Fruit fly (Drosophila melanogaster) whole organism, embryonic: ENCODE measurements around the gene AIMP2.
A peak's percentile ranks its signal among the peaks of the same experiment; 100 is the strongest.

Experiments used
- Asciz ChIP-seq: fragments of 200-800 bp; sonication (Bioruptor generic); optimal IDR thresholded peaks from 2 replicates; lab custom pipeline; 2017; ENCODE audit warnings: missing biosample characterization, mild to moderate bottlenecking, missing genetic modification characterization, missing genetic modification reagents
- CG11560 ChIP-seq: fragments of 200-800 bp; sonication (Bioruptor generic); IDR thresholded peaks from 3 replicates; pipeline ENCODE4 v1.3.6; 2022; ENCODE audit warnings: missing biosample characterization, missing genetic modification characterization
- CG17568 ChIP-seq: fragments of 200-800 bp; sonication (Bioruptor generic); optimal IDR thresholded peaks from 2 replicates; lab custom pipeline; 2018; ENCODE audit warnings: missing biosample characterization, mild to moderate bottlenecking, missing genetic modification characterization, moderate library complexity
- CG17912 ChIP-seq: fragments of 200-800 bp; sonication (Bioruptor generic); optimal IDR thresholded peaks from 2 replicates; lab custom pipeline; 2018; ENCODE audit warnings: missing biosample characterization, mild to moderate bottlenecking, missing genetic modification characterization
- CG1792 ChIP-seq: fragments of 200-800 bp; sonication (Bioruptor generic); optimal IDR thresholded peaks from 2 replicates; lab custom pipeline; 2016; ENCODE audit warnings: missing biosample characterization, missing genetic modification characterization
- CG18599 ChIP-seq: fragments of 200-800 bp; sonication (Bioruptor generic); optimal IDR thresholded peaks from 3 replicates; lab custom pipeline; 2017; ENCODE audit warnings: missing biosample characterization, missing genetic modification characterization, mild to moderate bottlenecking, moderate library complexity, missing genetic modification reagents
- CG2129 ChIP-seq: fragments of 200-800 bp; sonication (Bioruptor generic); IDR thresholded peaks from 2 replicates; pipeline ENCODE4 v1.3.6; 2022; ENCODE audit warnings: missing biosample characterization, missing genetic modification characterization; ENCODE audit not compliant: partially characterized antibody
- CG31224 ChIP-seq: fragments of 200-800 bp; sonication (Bioruptor generic); IDR thresholded peaks from 2 replicates; pipeline ENCODE4 v1.3.6; 2022; ENCODE audit warnings: missing biosample characterization, missing genetic modification characterization
- CG32532 ChIP-seq: fragments of 200-800 bp; sonication (Bioruptor generic); IDR thresholded peaks from 2 replicates; pipeline ENCODE4 v1.3.6; 2022; ENCODE audit warnings: missing biosample characterization, missing genetic modification characterization
- CG34224 ChIP-seq: fragments of 200-800 bp; sonication (Bioruptor generic); IDR thresholded peaks from 3 replicates; pipeline ENCODE4 v1.3.6; 2022; ENCODE audit warnings: missing biosample characterization, missing genetic modification characterization; ENCODE audit not compliant: partially characterized antibody
- CG4707 ChIP-seq: fragments of 200-800 bp; sonication (Bioruptor generic); optimal IDR thresholded peaks from 2 replicates; lab custom pipeline; 2018; ENCODE audit warnings: missing biosample characterization, mild to moderate bottlenecking, missing genetic modification characterization, moderate library complexity
- CG6689 ChIP-seq: fragments of 200-800 bp; sonication (Bioruptor generic); IDR thresholded peaks from 2 replicates; pipeline ENCODE4 v1.3.6; 2022; ENCODE audit warnings: missing biosample characterization, missing genetic modification characterization
- CG6791 ChIP-seq: fragments of 200-800 bp; sonication (Bioruptor generic); IDR thresholded peaks from 3 replicates; pipeline ENCODE4 v1.3.6; 2022; ENCODE audit warnings: missing biosample characterization, missing genetic modification characterization; ENCODE audit not compliant: partially characterized antibody
- CG7357 ChIP-seq: fragments of 200-800 bp; sonication (Bioruptor generic); IDR thresholded peaks from 3 replicates; pipeline ENCODE4 v1.3.6; 2022; ENCODE audit warnings: missing biosample characterization, missing genetic modification characterization
- CG7963 ChIP-seq: fragments of 200-800 bp; sonication (Bioruptor generic); IDR thresholded peaks from 3 replicates; pipeline ENCODE4 v1.3.6; 2022; ENCODE audit warnings: missing biosample characterization, missing genetic modification characterization; ENCODE audit not compliant: partially characterized antibody
- CG8281 ChIP-seq: fragments of 200-800 bp; sonication (Bioruptor generic); optimal IDR thresholded peaks from 2 replicates; lab custom pipeline; 2018; ENCODE audit warnings: missing biosample characterization, mild to moderate bottlenecking, missing genetic modification characterization, moderate library complexity
- CG8478 ChIP-seq: fragments of >200 bp; optimal IDR thresholded peaks from 2 replicates; lab custom pipeline; 2018
- D19A ChIP-seq: fragments of 200-800 bp; optimal IDR thresholded peaks from 3 replicates; lab custom pipeline; 2019; ENCODE audit warnings: missing biosample characterization, mild to moderate bottlenecking, missing genetic modification characterization, moderate library complexity
- Dbx ChIP-seq: fragments of 200-800 bp; sonication (Bioruptor generic); IDR thresholded peaks from 3 replicates; pipeline ENCODE4 v1.3.6; 2022; ENCODE audit warnings: missing biosample characterization, missing genetic modification characterization
- Dp ChIP-seq: fragments of 200-800 bp; sonication (Bioruptor generic); optimal IDR thresholded peaks from 2 replicates; lab custom pipeline; 2018; ENCODE audit warnings: missing biosample characterization, mild to moderate bottlenecking, missing genetic modification characterization, moderate library complexity
- ERR ChIP-seq: fragments of 200-800 bp; sonication (Bioruptor generic); optimal IDR thresholded peaks from 2 replicates; lab custom pipeline; 2016; ENCODE audit warnings: missing biosample characterization, missing genetic modification characterization
- HmgD ChIP-seq: fragments of 200-800 bp; sonication (Bioruptor generic); optimal IDR thresholded peaks from 3 replicates; lab custom pipeline; 2016; ENCODE audit warnings: missing biosample characterization, missing genetic modification characterization
- HmgZ ChIP-seq: fragments of 200-800 bp; sonication (Bioruptor generic); optimal IDR thresholded peaks from 2 replicates; lab custom pipeline; 2018; ENCODE audit warnings: missing biosample characterization, mild to moderate bottlenecking, missing genetic modification characterization
- Jarid2 ChIP-seq: fragments of 200-800 bp; sonication (Bioruptor generic); optimal IDR thresholded peaks from 3 replicates; lab custom pipeline; 2017; ENCODE audit warnings: mild to moderate bottlenecking, missing biosample characterization, missing genetic modification reagents, missing genetic modification characterization
- Mad ChIP-seq: fragments of 200-800 bp; sonication (Bioruptor generic); optimal IDR thresholded peaks from 2 replicates; lab custom pipeline; 2016; ENCODE audit warnings: missing biosample characterization, missing genetic modification characterization
- Mes4 ChIP-seq: fragments of 200-800 bp; sonication (Bioruptor generic); optimal IDR thresholded peaks from 2 replicates; lab custom pipeline; 2016; ENCODE audit warnings: missing biosample characterization, missing genetic modification characterization
- NC2β ChIP-seq: fragments of 200-800 bp; sonication (Bioruptor generic); optimal IDR thresholded peaks from 2 replicates; lab custom pipeline; 2016; ENCODE audit warnings: missing biosample characterization, missing genetic modification characterization
- NK7.1 ChIP-seq: fragments of 200-800 bp; sonication (Bioruptor generic); optimal IDR thresholded peaks from 3 replicates; lab custom pipeline; 2016; ENCODE audit warnings: missing biosample characterization, missing genetic modification characterization
- Nf-YB ChIP-seq: fragments of 200-800 bp; sonication (Bioruptor generic); optimal IDR thresholded peaks from 3 replicates; lab custom pipeline; 2019; ENCODE audit warnings: missing biosample characterization, mild to moderate bottlenecking, missing genetic modification characterization, moderate library complexity
- NfI ChIP-seq: fragments of 200-800 bp; sonication (Bioruptor generic); optimal IDR thresholded peaks from 3 replicates; lab custom pipeline; 2018; ENCODE audit warnings: missing biosample characterization, mild to moderate bottlenecking, missing genetic modification characterization, moderate library complexity
- al ChIP-seq: fragments of 200-800 bp; sonication (Bioruptor generic); IDR thresholded peaks from 2 replicates; pipeline ENCODE4 v1.3.6; 2022; ENCODE audit warnings: missing biosample characterization, missing genetic modification characterization
- ap ChIP-seq: fragments of 200-800 bp; sonication (Bioruptor generic); IDR thresholded peaks from 2 replicates; pipeline ENCODE4 v1.3.6; 2022; ENCODE audit warnings: missing biosample characterization, missing genetic modification characterization
- chif ChIP-seq, 2 experiments: fragments of 200-800 bp; sonication (Bioruptor generic); optimal IDR thresholded peaks; 3 replicates each; lab custom pipeline; 2016; ENCODE audit warnings: missing biosample characterization in 2 of 2, missing genetic modification characterization in 2 of 2
- chm ChIP-seq: fragments of 200-800 bp; sonication (Bioruptor generic); IDR thresholded peaks from 2 replicates; pipeline ENCODE4 v1.3.6; 2022; ENCODE audit warnings: missing biosample characterization, missing genetic modification characterization
- dimm ChIP-seq: fragments of 200-800 bp; sonication (Bioruptor generic); IDR thresholded peaks from 2 replicates; pipeline ENCODE4 v1.3.6; 2022; ENCODE audit warnings: missing biosample characterization, missing genetic modification characterization
- ewg ChIP-seq: fragments of 200-800 bp; sonication (Bioruptor generic); optimal IDR thresholded peaks from 3 replicates; lab custom pipeline; 2017; ENCODE audit warnings: mild to moderate bottlenecking, missing biosample characterization, missing genetic modification reagents, missing genetic modification characterization
- insv ChIP-seq, 2 experiments: fragments of 200-800 bp; sonication (Bioruptor generic); optimal IDR thresholded peaks; 3 replicates each; lab custom pipeline; 2016 to 2018; ENCODE audit warnings: missing biosample characterization in 2 of 2, missing genetic modification characterization in 2 of 2
- kni ChIP-seq: fragments of 200-800 bp; sonication (Bioruptor generic); optimal IDR thresholded peaks from 3 replicates; lab custom pipeline; 2017; ENCODE audit warnings: mild to moderate bottlenecking, missing biosample characterization, missing genetic modification reagents, missing genetic modification characterization
- mirr ChIP-seq: fragments of 200-800 bp; sonication (Bioruptor generic); optimal IDR thresholded peaks from 3 replicates; lab custom pipeline; 2018; ENCODE audit warnings: missing biosample characterization, mild to moderate bottlenecking, missing genetic modification characterization
- mld ChIP-seq: fragments of 200-800 bp; sonication (Bioruptor generic); IDR thresholded peaks from 3 replicates; pipeline ENCODE4 v1.3.6; 2022; ENCODE audit warnings: missing biosample characterization, missing genetic modification characterization; ENCODE audit not compliant: partially characterized antibody
- nau ChIP-seq: fragments of 200-800 bp; sonication (Bioruptor generic); optimal IDR thresholded peaks from 3 replicates; lab custom pipeline; 2017; ENCODE audit warnings: missing biosample characterization, mild to moderate bottlenecking, missing genetic modification characterization, missing genetic modification reagents
- nerfin-1 ChIP-seq: fragments of 200-800 bp; sonication (Bioruptor generic); optimal IDR thresholded peaks from 3 replicates; lab custom pipeline; 2019; ENCODE audit warnings: missing biosample characterization, mild to moderate bottlenecking, missing genetic modification characterization, moderate library complexity
- pb ChIP-seq: fragments of 200-800 bp; sonication (Bioruptor generic); optimal IDR thresholded peaks from 3 replicates; lab custom pipeline; 2016; ENCODE audit warnings: missing biosample characterization, missing genetic modification characterization
- sima ChIP-seq: fragments of 200-800 bp; sonication (Bioruptor generic); optimal IDR thresholded peaks from 2 replicates; lab custom pipeline; 2016; ENCODE audit warnings: missing biosample characterization, missing genetic modification characterization
- slp2 ChIP-seq: fragments of 200-800 bp; sonication (Bioruptor generic); optimal IDR thresholded peaks from 2 replicates; lab custom pipeline; 2016; ENCODE audit warnings: missing biosample characterization, missing genetic modification characterization
- ssp ChIP-seq: fragments of 200-800 bp; sonication (Bioruptor generic); IDR thresholded peaks from 2 replicates; pipeline ENCODE4 v1.3.6; 2022; ENCODE audit warnings: missing biosample characterization, missing genetic modification characterization
- twi ChIP-seq: fragments of 200-800 bp; optimal IDR thresholded peaks from 2 replicates; lab custom pipeline; 2019; ENCODE audit warnings: missing biosample characterization, mild to moderate bottlenecking, missing genetic modification characterization, moderate library complexity
- vvl ChIP-seq: fragments of 200-800 bp; sonication (Bioruptor generic); IDR thresholded peaks from 2 replicates; pipeline ENCODE4 v1.3.6; 2022; ENCODE audit warnings: missing biosample characterization, missing genetic modification characterization
- wdn ChIP-seq: fragments of 200-800 bp; sonication (Bioruptor generic); IDR thresholded peaks from 2 replicates; pipeline ENCODE4 v1.3.6; 2022; ENCODE audit warnings: missing biosample characterization, missing genetic modification characterization
- zen2 ChIP-seq: fragments of 200-800 bp; sonication (Bioruptor generic); IDR thresholded peaks from 3 replicates; pipeline ENCODE4 v1.3.6; 2022; ENCODE audit warnings: missing biosample characterization, missing genetic modification characterization; ENCODE audit not compliant: partially characterized antibody
- zf30C ChIP-seq: fragments of 200-800 bp; sonication (Bioruptor generic); optimal IDR thresholded peaks from 3 replicates; lab custom pipeline; 2018; ENCODE audit warnings: missing biosample characterization, mild to moderate bottlenecking, missing genetic modification characterization
- zfh1 ChIP-seq: fragments of 200-800 bp; sonication (Bioruptor generic); IDR thresholded peaks from 3 replicates; pipeline ENCODE4 v1.3.6; 2022; ENCODE audit warnings: missing biosample characterization, missing genetic modification characterization

The AIMP2 gene

DNA sequence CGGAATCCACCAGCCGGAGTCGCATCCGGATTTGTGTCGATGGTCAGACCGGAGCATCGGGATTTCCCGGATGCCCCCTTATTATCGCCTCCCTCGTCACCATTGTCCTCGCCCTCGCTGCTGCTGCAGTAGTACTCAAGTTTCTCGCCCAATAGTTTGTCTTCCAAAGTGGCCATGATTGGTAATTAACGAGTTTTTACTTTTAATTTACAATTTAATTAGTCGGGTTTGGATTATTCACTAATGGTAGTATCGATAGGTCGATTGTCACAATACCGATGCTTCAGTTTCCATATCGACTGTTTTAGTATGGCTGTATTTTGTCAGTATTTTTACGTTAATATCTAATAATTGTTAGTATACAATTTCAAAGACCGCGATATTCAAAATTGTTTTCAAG is 26.7 kb downstream of the AIMP2 start, which contains the start of gene CG7650 (continued):
- TF ChIP-seq D19A (tag; lab: Kevin White, UChicago), result no peak
- TF ChIP-seq Asciz (GFP tag; lab: Kevin White, UChicago), result no peak
- peak; percentile 94 for TF ChIP-seq CG34224 (GFP tag; lab: Robert Waterston, UW)
- no peak for TF ChIP-seq Jarid2 (GFP tag; lab: Kevin White, UChicago)
- peak; percentile 88 for TF ChIP-seq CG6791 (GFP tag; lab: Robert Waterston, UW)
- TF ChIP-seq zen2 (GFP tag; lab: Robert Waterston, UW), result peak; percentile 93
- TF ChIP-seq zfh1 (GFP tag; lab: Robert Waterston, UW), result no peak
- no peak for TF ChIP-seq Nf-YB
- TF ChIP-seq nau (GFP tag; lab: Kevin White, UChicago), result no peak
- TF ChIP-seq NfI (GFP tag; lab: Kevin White, UChicago), result no peak
- peak; percentile 93 for TF ChIP-seq Dp (GFP tag; lab: Kevin White, UChicago)
- TF ChIP-seq CG1792 (GFP tag; lab: Kevin White, UChicago), result no peak
- peak; percentile 79 for TF ChIP-seq CG7963
- TF ChIP-seq insv (GFP tag; optimal IDR thresholded peaks at IDR 0.05; lab: Kevin White, UChicago), result no peak
- no peak for TF ChIP-seq NC2β (GFP tag; lab: Kevin White, UChicago)
- no peak for TF ChIP-seq Mad (GFP tag; lab: Kevin White, UChicago)
- TF ChIP-seq zf30C (GFP tag; lab: Kevin White, UChicago), result no peak
- TF ChIP-seq chm (GFP tag; lab: Robert Waterston, UW), result no peak
- no peak for TF ChIP-seq mirr (GFP tag; lab: Kevin White, UChicago)
- no peak for TF ChIP-seq pb (GFP tag; lab: Kevin White, UChicago)
- no peak for TF ChIP-seq CG32532
- TF ChIP-seq ewg (GFP tag; lab: Kevin White, UChicago), result no peak
- TF ChIP-seq CG18599 (GFP tag; lab: Kevin White, UChicago), result no peak
- TF ChIP-seq ap, result no peak
- TF ChIP-seq kni (GFP tag; lab: Kevin White, UChicago), result no peak
- TF ChIP-seq CG6689 (GFP tag; lab: Robert Waterston, UW), result no peak
- TF ChIP-seq NK7.1 (GFP tag; lab: Kevin White, UChicago), result no peak
- no peak for TF ChIP-seq ERR (GFP tag; lab: Kevin White, UChicago)
- TF ChIP-seq sima (GFP tag; lab: Kevin White, UChicago), result no peak
- no peak for TF ChIP-seq CG4707 (GFP tag; lab: Kevin White, UChicago)
- peak; percentile 84 for TF ChIP-seq CG2129 (GFP tag; lab: Robert Waterston, UW)
- TF ChIP-seq chif (GFP tag; optimal IDR thresholded peaks at IDR 0.05; lab: Kevin White, UChicago), result no peak
- no peak for TF ChIP-seq CG8281 (tag; lab: Kevin White, UChicago)
- TF ChIP-seq vvl, result peak; percentile 29; the same call in 1 of the 2 replicates
- no peak for TF ChIP-seq nerfin-1
- TF ChIP-seq HmgZ (tag; lab: Kevin White, UChicago), result peak; percentile 37
- TF ChIP-seq HmgD, result no peak
- TF ChIP-seq slp2 (GFP tag; lab: Kevin White, UChicago), result peak; percentile 3
- no peak for TF ChIP-seq Dbx
- no peak for TF ChIP-seq twi (tag; lab: Kevin White, UChicago)
- TF ChIP-seq CG17912 (GFP tag; lab: Kevin White, UChicago), result no peak
- no peak for TF ChIP-seq wdn (GFP tag; lab: Robert Waterston, UW)
- no peak for TF ChIP-seq dimm (GFP tag; lab: Robert Waterston, UW)
- no peak for TF ChIP-seq ssp
- no peak for TF ChIP-seq CG31224 (GFP tag; lab: Robert Waterston, UW)
- TF ChIP-seq mld, result peak; percentile 74; the same call in 2 of the 3 replicates
- TF ChIP-seq CG7357 (GFP tag; lab: Robert Waterston, UW), result no peak
- no peak for TF ChIP-seq CG8478 (lab: Kevin White, UChicago)
- TF ChIP-seq al (GFP tag; lab: Robert Waterston, UW), result no peak
- no peak for TF ChIP-seq Mes4 (GFP tag; lab: Kevin White, UChicago)
- TF ChIP-seq CG11560 (tag; lab: Robert Waterston, UW), result no peak
- no peak for TF ChIP-seq CG17568
